Worm (Caenorhabditis elegans) whole organism, young adult: ENCODE results near the gene T04F8.2.

Experiments used
- D2030.7 ChIP-seq: fragments of 200-800 bp; sonication (Bioruptor generic); IDR thresholded peaks from 2 replicates; pipeline ENCODE4 v1.3.6; 2022; ENCODE audit warnings: missing genetic modification reagents, missing genetic modification characterization, missing compliant biosample characterization
- repo-1 ChIP-seq: sonication (generic microtip); optimal IDR thresholded peaks from 2 replicates; lab custom pipeline; 2017; ENCODE audit warnings: mild to moderate bottlenecking, missing genetic modification characterization, missing compliant biosample characterization
- unc-62 ChIP-seq: fragments of 150-350 bp; optimal IDR thresholded peaks from 2 replicates; lab custom pipeline; 2014; ENCODE audit warnings: missing biosample characterization, missing genetic modification reagents, missing genetic modification characterization

- TF ChIP-seq unc-62 (GFP tag; lab: Kevin White, UChicago) (no peak), repo-1 (no peak), D2030.7 (GFP tag; lab: Robert Waterston, UW) (no peak)
These were observed 15.8 kb downstream of the T04F8.2 start for ce11 chrX:11640463-11640995.
